Fruit fly (Drosophila melanogaster): ENCODE data around the gene pyd.

dm6 chr3R:8921880-8922279 is 9.8 kb downstream of the pyd start:
- TF ChIP-seq Myc (optimal IDR thresholded peaks at IDR 0.05) (no peak), psq (optimal IDR thresholded peaks at IDR 0.05) (no peak)

Measured in Kc167 (cell line).